Fruit fly (Drosophila melanogaster): ENCODE data around the gene CG11694.

DNA sequence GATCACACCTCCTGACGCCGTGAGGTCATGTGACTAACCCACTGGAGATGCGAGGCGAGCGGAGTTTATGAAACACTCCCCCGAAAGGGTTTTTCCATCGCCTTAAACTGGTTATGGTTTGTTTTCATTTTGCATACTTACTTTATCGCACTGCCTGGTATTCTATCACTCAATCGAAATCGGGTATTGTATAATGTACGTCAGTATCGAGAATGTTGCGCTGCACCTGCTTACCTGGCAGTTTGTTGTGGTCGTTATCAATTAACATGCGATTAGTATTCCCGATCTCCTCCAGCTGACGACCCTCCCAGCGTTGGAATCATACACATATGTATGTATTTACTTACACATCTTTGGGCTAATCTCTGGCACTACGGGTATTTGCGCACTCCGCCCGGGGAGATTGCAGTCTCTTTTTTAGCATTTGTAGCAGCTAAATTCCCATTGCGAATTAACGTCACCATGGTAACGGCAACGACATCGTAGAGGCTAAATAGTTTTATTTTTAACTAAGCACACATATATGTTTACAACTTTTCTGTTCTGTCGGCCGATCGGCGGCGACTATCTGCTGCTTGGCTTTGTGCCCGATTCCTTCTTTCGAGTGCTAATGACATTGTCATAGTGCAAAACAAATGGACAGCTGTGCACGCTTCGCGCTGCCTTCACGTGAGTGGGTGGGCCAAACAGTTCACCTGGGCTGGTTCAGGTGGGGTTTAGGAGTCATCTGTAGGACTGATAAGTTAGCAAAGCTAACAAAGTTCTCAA lies 41.2 kb upstream of the CG11694 start:
- TF ChIP-seq Myc (optimal IDR thresholded peaks at IDR 0.05): no peak
- no peak for TF ChIP-seq h (optimal IDR thresholded peaks at IDR 0.05)
- TF ChIP-seq ttk (optimal IDR thresholded peaks at IDR 0.05): no peak
- no peak for TF ChIP-seq psq (optimal IDR thresholded peaks at IDR 0.05)
- TF ChIP-seq Sin3A (optimal IDR thresholded peaks at IDR 0.05): no peak
- no peak for TF ChIP-seq insv (optimal IDR thresholded peaks at IDR 0.05)

Data from Kc167 (cell line).